Worm (Caenorhabditis elegans): ENCODE data around the gene col-145.

DNA sequence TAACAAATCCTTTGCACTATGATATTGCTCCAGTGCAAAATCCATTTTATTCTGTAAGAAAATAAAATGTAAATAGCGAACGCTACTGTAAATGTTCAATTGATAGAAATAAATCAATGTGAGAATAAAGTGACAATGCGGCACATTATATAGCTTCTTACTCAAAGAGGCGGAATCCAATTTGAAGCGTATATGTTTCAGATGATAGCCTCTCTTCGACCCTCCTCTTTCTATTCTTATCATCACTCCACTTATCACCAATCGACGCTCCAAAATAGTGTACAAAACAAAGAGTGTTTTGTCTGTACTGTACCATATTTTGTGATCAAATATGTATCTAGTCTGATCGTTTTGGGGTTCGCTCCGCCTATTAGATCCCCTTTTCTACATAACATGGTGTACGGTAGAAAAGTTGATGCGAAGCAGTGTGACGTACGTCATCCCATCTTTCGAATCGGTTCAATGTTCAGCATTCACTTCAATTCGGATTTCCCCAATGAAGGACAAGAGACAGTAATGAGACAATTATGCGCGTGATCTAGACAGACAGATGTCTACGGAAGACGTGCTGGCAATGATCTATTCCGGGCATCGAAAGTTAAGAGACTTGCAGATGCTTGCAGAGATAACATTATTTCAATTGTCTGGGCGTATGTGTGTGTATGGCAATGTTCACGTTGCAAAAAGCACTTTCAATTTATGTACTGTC, 15.8 kb downstream of the col-145 start, which contains the start of gene spl-2:
- TF ChIP-seq duxl-1 (tag; optimal IDR thresholded peaks at IDR 0.05; ENCODE audit: poor library complexity) (no peak), mdl-1 (tag; optimal IDR thresholded peaks at IDR 0.05) (no peak), nhr-11 (tag; optimal IDR thresholded peaks at IDR 0.05) (no peak), hlh-30 (tag; optimal IDR thresholded peaks at IDR 0.05; ENCODE audit: insufficient read depth) (peak; percentile 42), ama-1 (optimal IDR thresholded peaks at IDR 0.05) (no peak), mdt-29 (GFP tag; IDR thresholded peaks at IDR 0.05) (no peak), mxl-3 (GFP tag; optimal IDR thresholded peaks at IDR 0.05) (peak; percentile 56)
